Fruit fly (Drosophila melanogaster) whole organism, pupa: ENCODE data around the gene yps.

ENCODE experiments used
- CG10348 ChIP-seq: fragments of 200-800 bp; sonication (Bioruptor generic); IDR thresholded peaks from 2 replicates; pipeline ENCODE4 v1.3.6; 2022; ENCODE audit warnings: missing biosample characterization, missing genetic modification characterization
- CG12605 ChIP-seq: fragments of 200-800 bp; sonication (Bioruptor generic); IDR thresholded peaks from 2 replicates; pipeline ENCODE4 v1.3.6; 2022; ENCODE audit warnings: missing biosample characterization, missing genetic modification characterization
- CG13204 ChIP-seq: fragments of 200-800 bp; sonication (Bioruptor generic); optimal IDR thresholded peaks from 2 replicates; lab custom pipeline; 2018; ENCODE audit warnings: missing biosample characterization, mild to moderate bottlenecking, missing genetic modification characterization, moderate library complexity
- CG14655 ChIP-seq: fragments of 200-800 bp; sonication (Bioruptor generic); optimal IDR thresholded peaks from 3 replicates; lab custom pipeline; 2017; ENCODE audit warnings: mild to moderate bottlenecking, missing biosample characterization, missing genetic modification reagents, missing genetic modification characterization
- CG15710 ChIP-seq: fragments of 200-800 bp; sonication (Bioruptor generic); optimal IDR thresholded peaks from 2 replicates; lab custom pipeline; 2018; ENCODE audit warnings: missing biosample characterization, mild to moderate bottlenecking, missing genetic modification characterization, moderate library complexity
- CG17806 ChIP-seq: fragments of 200-800 bp; sonication (Bioruptor generic); optimal IDR thresholded peaks from 2 replicates; lab custom pipeline; 2018; ENCODE audit warnings: missing biosample characterization, mild to moderate bottlenecking, missing genetic modification characterization, moderate library complexity
- CG32121 ChIP-seq: fragments of 200-800 bp; sonication (Bioruptor generic); IDR thresholded peaks from 2 replicates; pipeline ENCODE4 v1.3.6; 2022; ENCODE audit warnings: missing biosample characterization, missing genetic modification characterization
- CG34367 ChIP-seq: fragments of 200-800 bp; sonication (Bioruptor generic); optimal IDR thresholded peaks from 2 replicates; lab custom pipeline; 2018; ENCODE audit warnings: missing biosample characterization, mild to moderate bottlenecking, missing genetic modification characterization
- CG4496 ChIP-seq: fragments of 200-800 bp; sonication (Bioruptor generic); IDR thresholded peaks from 3 replicates; pipeline ENCODE4 v1.3.6; 2022; ENCODE audit warnings: missing biosample characterization, missing genetic modification characterization
- CG8159 ChIP-seq: fragments of 200-800 bp; sonication (Bioruptor generic); optimal IDR thresholded peaks from 3 replicates; lab custom pipeline; 2018; ENCODE audit warnings: missing biosample characterization, mild to moderate bottlenecking, missing genetic modification characterization, moderate library complexity
- CG8301 ChIP-seq: fragments of 200-800 bp; sonication (Bioruptor generic); optimal IDR thresholded peaks from 2 replicates; lab custom pipeline; 2018; ENCODE audit warnings: missing biosample characterization, mild to moderate bottlenecking, missing genetic modification characterization
- CG9948 ChIP-seq: fragments of 200-800 bp; sonication (Bioruptor generic); optimal IDR thresholded peaks from 2 replicates; lab custom pipeline; 2018; ENCODE audit warnings: missing biosample characterization, mild to moderate bottlenecking, missing genetic modification characterization, moderate library complexity
- D1 ChIP-seq: fragments of 200-800 bp; sonication (Bioruptor generic); optimal IDR thresholded peaks from 2 replicates; lab custom pipeline; 2018; ENCODE audit warnings: missing biosample characterization, mild to moderate bottlenecking, missing genetic modification characterization, moderate library complexity
- EcR ChIP-seq: fragments of 200-800 bp; sonication (Bioruptor generic); optimal IDR thresholded peaks from 3 replicates; lab custom pipeline; 2019; ENCODE audit warnings: missing biosample characterization, missing genetic modification characterization, mild to moderate bottlenecking, moderate library complexity, missing genetic modification reagents
- Ets98B ChIP-seq: fragments of 200-800 bp; sonication (Bioruptor generic); IDR thresholded peaks from 2 replicates; pipeline ENCODE4 v1.3.6; 2022; ENCODE audit warnings: missing biosample characterization, missing genetic modification characterization
- Pif1A ChIP-seq: fragments of 200-800 bp; sonication (Bioruptor generic); optimal IDR thresholded peaks from 3 replicates; lab custom pipeline; 2016; ENCODE audit warnings: missing biosample characterization, missing genetic modification characterization
- Pif1B ChIP-seq: fragments of 200-800 bp; sonication (Bioruptor generic); optimal IDR thresholded peaks from 3 replicates; lab custom pipeline; 2016; ENCODE audit warnings: missing biosample characterization, missing genetic modification characterization
- Snoo ChIP-seq: fragments of 200-800 bp; sonication (Bioruptor generic); optimal IDR thresholded peaks from 3 replicates; lab custom pipeline; 2017; ENCODE audit warnings: missing biosample characterization, mild to moderate bottlenecking, missing genetic modification characterization, inconsistent platforms
- fd96Ca ChIP-seq: fragments of 200-800 bp; sonication (Bioruptor generic); IDR thresholded peaks from 3 replicates; pipeline ENCODE4 v1.3.6; 2022; ENCODE audit warnings: missing biosample characterization, missing genetic modification characterization
- gl ChIP-seq: fragments of 200-800 bp; sonication (Bioruptor generic); optimal IDR thresholded peaks from 2 replicates; lab custom pipeline; 2018; ENCODE audit warnings: missing biosample characterization, mild to moderate bottlenecking, missing genetic modification characterization
- rn ChIP-seq: fragments of 200-800 bp; sonication (Bioruptor generic); IDR thresholded peaks from 2 replicates; pipeline ENCODE4 v1.3.6; 2022; ENCODE audit warnings: missing biosample characterization, missing genetic modification characterization

Gene yps

dm6 chr3L:12136630-12137029 lies 11.7 kb upstream of the yps start, which contains the start of the genes CG5645 and Atg12:
Gene CG5645, minus strand, starts transcription at chr3L:12136706.
Gene Atg12, plus strand, starts transcription at chr3L:12136967.
- no peak for TF ChIP-seq Snoo (tag; lab: Kevin White, UChicago)
- peak; percentile 44; the same call in 1 of the 2 replicates for TF ChIP-seq Ets98B (GFP tag; lab: Robert Waterston, UW)
- TF ChIP-seq CG13204 (GFP tag; lab: Kevin White, UChicago), result no peak
- peak; percentile 42 for TF ChIP-seq CG14655 (GFP tag; lab: Kevin White, UChicago)
- peak; percentile 51 for TF ChIP-seq CG15710 (tag; lab: Kevin White, UChicago)
- TF ChIP-seq CG17806, result peak; percentile 58
- no peak for TF ChIP-seq gl (tag; lab: Kevin White, UChicago)
- TF ChIP-seq CG8301 (tag; lab: Kevin White, UChicago), result no peak
- no peak; the same call in 1 of the 2 replicates for TF ChIP-seq rn (GFP tag; lab: Robert Waterston, UW)
- TF ChIP-seq CG10348, result no peak
- TF ChIP-seq CG34367, result no peak
- no peak for TF ChIP-seq Pif1A (GFP tag; lab: Kevin White, UChicago)
- peak; percentile 66 for TF ChIP-seq CG8159 (tag; lab: Kevin White, UChicago)
- TF ChIP-seq CG9948 (tag; lab: Kevin White, UChicago), result peak; percentile 8
- no peak for TF ChIP-seq D1 (tag; lab: Kevin White, UChicago)
- no peak for TF ChIP-seq EcR (GFP tag; lab: Kevin White, UChicago)
- no peak for TF ChIP-seq Pif1B
- TF ChIP-seq CG12605 (GFP tag; lab: Robert Waterston, UW), result no peak
- peak; percentile 48; the same call in 1 of the 2 replicates for TF ChIP-seq CG32121 (GFP tag; lab: Robert Waterston, UW)
- TF ChIP-seq CG4496 (GFP tag; lab: Robert Waterston, UW), result peak; percentile 75
- TF ChIP-seq fd96Ca (GFP tag; lab: Robert Waterston, UW), result no peak

- TF ChIP-seq Pif1A (GFP tag; lab: Kevin White, UChicago), result no peak
- TF ChIP-seq rn (GFP tag; lab: Robert Waterston, UW), result peak; percentile 68
- TF ChIP-seq fd96Ca (GFP tag; lab: Robert Waterston, UW), result peak; percentile 75
- TF ChIP-seq EcR (GFP tag; lab: Kevin White, UChicago), result peak; percentile 19
- TF ChIP-seq CG4496 (GFP tag; lab: Robert Waterston, UW), result peak; percentile 89
- TF ChIP-seq CG12605 (GFP tag; lab: Robert Waterston, UW), result peak; percentile 92
- peak; percentile 37 for TF ChIP-seq gl (tag; lab: Kevin White, UChicago)
- no peak for TF ChIP-seq CG10348
- peak; percentile 80 for TF ChIP-seq CG14655 (GFP tag; lab: Kevin White, UChicago)
- peak; percentile 85 for TF ChIP-seq CG17806
- peak; percentile 88 for TF ChIP-seq CG8159 (tag; lab: Kevin White, UChicago)
- peak; percentile 76 for TF ChIP-seq Snoo (tag; lab: Kevin White, UChicago)
- no peak for TF ChIP-seq CG13204 (GFP tag; lab: Kevin White, UChicago)
- peak; percentile 80 for TF ChIP-seq CG34367
- peak; percentile 87 for TF ChIP-seq Ets98B (GFP tag; lab: Robert Waterston, UW)
- peak; percentile 87 for TF ChIP-seq CG9948 (tag; lab: Kevin White, UChicago)
- TF ChIP-seq CG15710 (tag; lab: Kevin White, UChicago), result peak; percentile 83
- TF ChIP-seq CG32121 (GFP tag; lab: Robert Waterston, UW), result peak; percentile 92
- no peak for TF ChIP-seq Pif1B
- TF ChIP-seq CG8301 (tag; lab: Kevin White, UChicago), result peak; percentile 84
- TF ChIP-seq D1 (tag; lab: Kevin White, UChicago), result peak; percentile 94
These were observed 7.0 kb upstream of the yps start, which contains the start of gene DEF8 for dm6 chr3L:12131918-12132317. Gene DEF8, plus strand, starts transcription at chr3L:12132146.

- TF ChIP-seq EcR (GFP tag; lab: Kevin White, UChicago) (peak; percentile 40), CG12605 (GFP tag; lab: Robert Waterston, UW) (no peak)
- TF ChIP-seq, all 21 proteins: peak for 1
These were observed 4.2 kb upstream of the yps start, which contains the start of gene Lsp2 for dm6 chr3L:12129111-12129510. Gene Lsp2, plus strand, starts transcription at chr3L:12129393.

- no peak for TF ChIP-seq gl (tag; lab: Kevin White, UChicago)
- no peak for TF ChIP-seq CG12605 (GFP tag; lab: Robert Waterston, UW)
- TF ChIP-seq CG8301 (tag; lab: Kevin White, UChicago), result no peak
- no peak for TF ChIP-seq CG4496 (GFP tag; lab: Robert Waterston, UW)
- no peak for TF ChIP-seq CG10348
- TF ChIP-seq EcR (GFP tag; lab: Kevin White, UChicago), result no peak
- no peak for TF ChIP-seq CG14655 (GFP tag; lab: Kevin White, UChicago)
- TF ChIP-seq CG15710 (tag; lab: Kevin White, UChicago), result no peak
- no peak for TF ChIP-seq CG8159 (tag; lab: Kevin White, UChicago)
- TF ChIP-seq CG32121 (GFP tag; lab: Robert Waterston, UW), result no peak
- no peak for TF ChIP-seq Snoo (tag; lab: Kevin White, UChicago)
- no peak for TF ChIP-seq D1 (tag; lab: Kevin White, UChicago)
- TF ChIP-seq CG9948 (tag; lab: Kevin White, UChicago), result no peak
- no peak for TF ChIP-seq Ets98B (GFP tag; lab: Robert Waterston, UW)
- no peak for TF ChIP-seq CG13204 (GFP tag; lab: Kevin White, UChicago)
- no peak for TF ChIP-seq Pif1B
- no peak for TF ChIP-seq CG17806
These were observed 2.5 kb upstream of the yps start, which contains the start of the genes Ir68b and CG34241 for dm6 chr3L:12127294-12128029. Gene Ir68b, minus strand, starts transcription at chr3L:12127394. Gene CG34241, plus strand, starts transcription at chr3L:12127979.

dm6 chr3L:12124138-12124583 lies 789 bp downstream of the yps start:
- TF ChIP-seq Pif1B (no peak), CG34367 (peak; percentile 4), Snoo (tag; lab: Kevin White, UChicago) (no peak), CG17806 (peak; percentile 3), CG10348 (no peak), D1 (tag; lab: Kevin White, UChicago) (no peak), rn (GFP tag; lab: Robert Waterston, UW) (no peak), CG9948 (tag; lab: Kevin White, UChicago) (no peak), EcR (GFP tag; lab: Kevin White, UChicago) (peak; percentile 50), CG12605 (GFP tag; lab: Robert Waterston, UW) (0 out of 2 replicates have a peak, but pooled peaks have one; percentile 28), gl (tag; lab: Kevin White, UChicago) (peak; percentile 16), Pif1A (GFP tag; lab: Kevin White, UChicago) (no peak), CG8301 (tag; lab: Kevin White, UChicago) (no peak), CG8159 (tag; lab: Kevin White, UChicago) (peak; percentile 6), CG32121 (GFP tag; lab: Robert Waterston, UW) (peak; percentile 64), CG13204 (GFP tag; lab: Kevin White, UChicago) (peak; percentile 78), CG15710 (tag; lab: Kevin White, UChicago) (peak; percentile 20), fd96Ca (GFP tag; lab: Robert Waterston, UW) (peak; percentile 54; the same call in 1 of the 3 replicates), Ets98B (GFP tag; lab: Robert Waterston, UW) (peak; percentile 57; the same call in 1 of the 2 replicates), CG14655 (GFP tag; lab: Kevin White, UChicago) (no peak), CG4496 (GFP tag; lab: Robert Waterston, UW) (no peak)
